Worm (Caenorhabditis elegans) whole organism, young adult: ENCODE results near the gene R04B5.5.

Experiments
- B0019.2 ChIP-seq: fragments of 200-800 bp; sonication (Bioruptor generic); conservative IDR thresholded peaks from 2 replicates; pipeline ENCODE4 v1.3.6; 2022; ENCODE audit warnings: missing genetic modification reagents, missing genetic modification characterization, missing compliant biosample characterization
- F52B5.7 ChIP-seq: sonication (generic microtip); optimal IDR thresholded peaks from 2 replicates; lab custom pipeline; 2016; ENCODE audit warnings: mild to moderate bottlenecking, missing genetic modification characterization, missing compliant biosample characterization
- ceh-27 ChIP-seq: fragments of 200-800 bp; sonication (Bioruptor generic); optimal IDR thresholded peaks from 2 replicates; lab custom pipeline; 2018; ENCODE audit warnings: mild to moderate bottlenecking, missing genetic modification characterization, moderate library complexity, missing compliant biosample characterization
- pha-4 ChIP-seq: fragments of 150-350 bp; sonication (generic microtip); optimal IDR thresholded peaks from 2 replicates; lab custom pipeline; 2014; ENCODE audit warnings: missing biosample characterization, missing genetic modification reagents, missing genetic modification characterization
- snpc-3.4 ChIP-seq: sonication (generic microtip); optimal IDR thresholded peaks from 2 replicates; lab custom pipeline; 2017; ENCODE audit warnings: missing genetic modification characterization, mild to moderate bottlenecking, missing compliant biosample characterization, antibody characterized with exemption, moderate library complexity, missing genotype, missing genetic modification reagents
- unc-62 ChIP-seq: fragments of 150-350 bp; optimal IDR thresholded peaks from 2 replicates; lab custom pipeline; 2014; ENCODE audit warnings: missing biosample characterization, missing genetic modification reagents, missing genetic modification characterization

- TF ChIP-seq F52B5.7 (no peak), ceh-27 (GFP tag; lab: Kevin White, UChicago) (no peak), unc-62 (GFP tag; lab: Kevin White, UChicago) (no peak), B0019.2 (GFP tag; lab: Robert Waterston, UW) (no peak), snpc-3.4 (tag; lab: Kevin White, UChicago) (no peak), pha-4 (tag; lab: Kevin White, UChicago) (no peak)
Observed at ce11 chrV:10103811-10104210, 16.5 kb downstream of the R04B5.5 start.
